Worm (Caenorhabditis elegans) whole organism, L1 larva: Measurements from ENCODE around the gene wrt-4.

Source experiments
- elt-3 ChIP-seq, 6 experiments: fragments of 150-350 bp in 1 of 6; sonication (generic microtip); optimal IDR thresholded peaks; 2 replicates each; lab custom pipeline; 2017 to 2018; ENCODE audit warnings: missing biosample characterization in 6 of 6, missing genetic modification characterization in 6 of 6, inconsistent platforms in 1 of 6
- nhr-12 ChIP-seq: sonication (generic microtip); optimal IDR thresholded peaks from 2 replicates; lab custom pipeline; 2017; ENCODE audit warnings: missing biosample characterization, missing genetic modification characterization
- nhr-76 ChIP-seq: sonication (generic microtip); optimal IDR thresholded peaks from 2 replicates; lab custom pipeline; 2017; ENCODE audit warnings: missing biosample characterization, missing genetic modification characterization
- snpc-4 ChIP-seq: fragments of 150-350 bp; optimal IDR thresholded peaks from 2 replicates; lab custom pipeline; 2014; ENCODE audit warnings: missing biosample characterization, missing genetic modification characterization
- unc-130 ChIP-seq: fragments of 150-350 bp; optimal IDR thresholded peaks from 2 replicates; lab custom pipeline; 2017; ENCODE audit warnings: missing biosample characterization, missing genetic modification characterization, inconsistent platforms

DNA sequence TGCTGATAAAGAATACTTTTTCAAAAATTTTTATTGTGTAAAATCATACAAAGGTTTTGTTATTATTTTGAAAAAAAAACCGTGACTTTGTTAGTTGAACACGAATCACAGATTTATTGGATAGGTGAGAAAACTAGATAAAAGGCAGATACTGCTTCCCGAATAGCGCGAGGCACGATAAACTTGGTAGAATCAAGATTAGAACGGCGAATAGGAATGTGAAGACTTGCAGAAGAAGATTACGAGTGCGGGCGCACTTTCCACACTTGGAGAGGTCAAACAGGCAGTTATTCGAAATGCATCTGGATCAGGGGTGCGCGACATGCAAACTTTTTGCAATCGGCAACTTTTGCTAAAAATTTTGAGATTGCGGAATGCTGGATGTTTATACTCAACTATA is 43.9 kb downstream of the wrt-4 start:
- no peak for TF ChIP-seq unc-130 (tag; lab: Kevin White, UChicago)
- no peak for TF ChIP-seq nhr-12
- TF ChIP-seq nhr-76, result no peak
- TF ChIP-seq elt-3 (tag; optimal IDR thresholded peaks at IDR 0.05; lab: Kevin White, UChicago), result no peak
- TF ChIP-seq snpc-4 (tag; lab: Kevin White, UChicago), result no peak
